Fruit fly (Drosophila melanogaster) whole organism, embryonic: ENCODE measurements around the gene Arv1.

Source experiments
- BEAF-32 ChIP-seq: fragments of 200-800 bp; sonication (Bioruptor generic); optimal IDR thresholded peaks from 3 replicates; lab custom pipeline; 2017; ENCODE audit warnings: missing biosample characterization, missing genetic modification characterization, mild to moderate bottlenecking, moderate library complexity, missing genetic modification reagents
- CG10462 ChIP-seq: fragments of 200-800 bp; sonication (Bioruptor generic); optimal IDR thresholded peaks from 2 replicates; lab custom pipeline; 2016; ENCODE audit warnings: missing biosample characterization, missing genetic modification characterization
- CG12071 ChIP-seq: fragments of 200-800 bp; sonication (Bioruptor generic); optimal IDR thresholded peaks from 3 replicates; lab custom pipeline; 2018; ENCODE audit warnings: missing biosample characterization, mild to moderate bottlenecking, missing genetic modification characterization
- CG14860 ChIP-seq: fragments of 200-800 bp; sonication (Bioruptor generic); IDR thresholded peaks from 3 replicates; pipeline ENCODE4 v1.3.6; 2022; ENCODE audit warnings: missing biosample characterization, missing genetic modification characterization; ENCODE audit not compliant: partially characterized antibody
- CG15269 ChIP-seq: fragments of 200-800 bp; sonication (Bioruptor generic); optimal IDR thresholded peaks from 2 replicates; lab custom pipeline; 2018; ENCODE audit warnings: missing biosample characterization, mild to moderate bottlenecking, missing genetic modification characterization, moderate library complexity
- Dfd ChIP-seq, 2 experiments: fragments of >200 bp; optimal IDR thresholded peaks; 2 replicates each; lab custom pipeline; 2017; ENCODE audit warnings: missing biosample characterization in 2 of 2, missing genetic modification characterization in 2 of 2
- Dref ChIP-seq: fragments of 200-800 bp; sonication (Bioruptor generic); IDR thresholded peaks from 2 replicates; pipeline ENCODE4 v1.3.6; 2022; ENCODE audit warnings: missing biosample characterization, missing genetic modification characterization
- Usf ChIP-seq: fragments of 200-800 bp; sonication (Bioruptor generic); optimal IDR thresholded peaks from 2 replicates; lab custom pipeline; 2017; ENCODE audit warnings: missing genotype, missing biosample characterization, missing genetic modification characterization
- fru ChIP-seq: fragments of >200 bp; optimal IDR thresholded peaks from 2 replicates; lab custom pipeline; 2017
- nmo ChIP-seq: fragments of 200-800 bp; sonication (Bioruptor generic); optimal IDR thresholded peaks from 2 replicates; lab custom pipeline; 2018; ENCODE audit warnings: missing biosample characterization, mild to moderate bottlenecking, missing genetic modification characterization, moderate library complexity

DNA sequence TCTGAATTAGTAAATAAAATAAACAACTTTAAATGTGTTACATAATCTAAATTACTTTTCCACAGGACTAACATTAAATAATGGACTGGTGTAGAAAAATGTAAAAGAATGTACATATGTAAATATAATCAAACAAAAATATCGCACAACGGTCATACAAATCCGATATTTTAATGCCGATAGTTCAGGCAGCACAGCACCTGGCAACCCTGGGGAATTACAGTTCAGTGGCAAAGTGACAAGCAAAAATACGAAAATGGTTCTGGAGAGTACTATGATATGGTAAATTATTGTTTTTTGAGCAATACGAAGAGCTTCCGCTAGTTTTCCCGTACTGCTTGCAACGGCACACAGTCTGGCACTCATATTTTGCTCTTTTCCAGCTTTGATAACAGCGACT is 7.7 kb upstream of the Arv1 start, which contains the start of gene Rpn10:
- no peak for TF ChIP-seq CG12071 (GFP tag; lab: Kevin White, UChicago)
- TF ChIP-seq Dfd (GFP tag; optimal IDR thresholded peaks at IDR 0.05; lab: Kevin White, UChicago) = no peak
- no peak for TF ChIP-seq CG10462 (GFP tag; lab: Kevin White, UChicago)
- no peak for TF ChIP-seq Usf
- TF ChIP-seq fru (lab: Kevin White, UChicago) = no peak
- TF ChIP-seq CG14860 (GFP tag; lab: Robert Waterston, UW) = peak; percentile 97
- peak; percentile 72 for TF ChIP-seq nmo
- TF ChIP-seq CG15269 (tag; lab: Kevin White, UChicago) = no peak
- TF ChIP-seq Dref = no peak; the same call in 1 of the 2 replicates
- peak; percentile 99 for TF ChIP-seq BEAF-32
